Fruit fly (Drosophila melanogaster) whole organism, prepupa: ENCODE results near the gene thoc7.

ENCODE experiments used
- CG10669 ChIP-seq: fragments of 200-800 bp; sonication (Bioruptor generic); optimal IDR thresholded peaks from 3 replicates; lab custom pipeline; 2018; ENCODE audit warnings: missing biosample characterization, mild to moderate bottlenecking, missing genetic modification characterization, moderate library complexity
- CG11762 ChIP-seq: fragments of 200-800 bp; sonication (Bioruptor generic); optimal IDR thresholded peaks from 3 replicates; lab custom pipeline; 2016; ENCODE audit warnings: missing biosample characterization, missing genetic modification characterization; ENCODE audit not compliant: insufficient read depth
- CG11902 ChIP-seq: fragments of 200-800 bp; sonication (Bioruptor generic); optimal IDR thresholded peaks from 3 replicates; lab custom pipeline; 2016; ENCODE audit warnings: missing biosample characterization, missing genetic modification characterization
- CG15336 ChIP-seq: fragments of 200-800 bp; sonication (Bioruptor generic); IDR thresholded peaks from 2 replicates; pipeline ENCODE4 v1.3.6; 2022; ENCODE audit warnings: missing biosample characterization, missing genetic modification characterization
- CG1621 ChIP-seq: fragments of 200-800 bp; sonication (Bioruptor generic); optimal IDR thresholded peaks from 3 replicates; lab custom pipeline; 2018; ENCODE audit warnings: missing biosample characterization, mild to moderate bottlenecking, missing genetic modification characterization
- CG16779 ChIP-seq: fragments of 200-800 bp; sonication (Bioruptor generic); optimal IDR thresholded peaks from 3 replicates; lab custom pipeline; 2017; ENCODE audit warnings: missing biosample characterization, mild to moderate bottlenecking, missing genetic modification characterization
- CG31627 ChIP-seq: fragments of 200-800 bp; sonication (Bioruptor generic); optimal IDR thresholded peaks from 3 replicates; lab custom pipeline; 2016; ENCODE audit warnings: missing biosample characterization, missing genetic modification characterization
- CG3919 ChIP-seq: fragments of 200-800 bp; sonication (Bioruptor generic); optimal IDR thresholded peaks from 3 replicates; lab custom pipeline; 2016; ENCODE audit warnings: missing biosample characterization, missing genetic modification characterization
- CG4318 ChIP-seq: fragments of 200-800 bp; sonication (Bioruptor generic); optimal IDR thresholded peaks from 3 replicates; lab custom pipeline; 2017; ENCODE audit warnings: missing biosample characterization, mild to moderate bottlenecking, missing genetic modification characterization
- CG6163 ChIP-seq: fragments of 200-800 bp; sonication (Bioruptor generic); IDR thresholded peaks from 3 replicates; pipeline ENCODE4 v1.3.6; 2022; ENCODE audit warnings: missing biosample characterization, missing genetic modification characterization
- CG6276 ChIP-seq: fragments of 200-800 bp; sonication (Bioruptor generic); optimal IDR thresholded peaks from 2 replicates; lab custom pipeline; 2017; ENCODE audit warnings: missing biosample characterization, mild to moderate bottlenecking, missing genetic modification characterization
- CG6792 ChIP-seq: fragments of 200-800 bp; sonication (Bioruptor generic); optimal IDR thresholded peaks from 3 replicates; lab custom pipeline; 2016; ENCODE audit warnings: missing biosample characterization, missing genetic modification characterization
- CG6808 ChIP-seq: fragments of 200-800 bp; sonication (Bioruptor generic); optimal IDR thresholded peaks from 3 replicates; lab custom pipeline; 2017; ENCODE audit warnings: missing biosample characterization, missing genetic modification characterization, mild to moderate bottlenecking, moderate library complexity, missing genetic modification reagents
- CG6854 ChIP-seq: fragments of 200-800 bp; sonication (Bioruptor generic); optimal IDR thresholded peaks from 2 replicates; lab custom pipeline; 2017; ENCODE audit warnings: missing biosample characterization, mild to moderate bottlenecking, missing genetic modification characterization
- CG7368 ChIP-seq: fragments of 200-800 bp; sonication (Bioruptor generic); optimal IDR thresholded peaks from 3 replicates; lab custom pipeline; 2016; ENCODE audit warnings: missing biosample characterization, missing genetic modification characterization
- CG8119 ChIP-seq: fragments of 200-800 bp; sonication (Bioruptor generic); IDR thresholded peaks from 3 replicates; pipeline ENCODE4 v1.3.6; 2022; ENCODE audit warnings: missing biosample characterization, missing genetic modification characterization
- CG8319 ChIP-seq: fragments of 200-800 bp; sonication (Bioruptor generic); optimal IDR thresholded peaks from 3 replicates; lab custom pipeline; 2016; ENCODE audit warnings: missing biosample characterization, missing genetic modification characterization
- CG8632 ChIP-seq: fragments of 200-800 bp; sonication (Bioruptor generic); optimal IDR thresholded peaks from 3 replicates; lab custom pipeline; 2016; ENCODE audit warnings: missing biosample characterization, missing genetic modification characterization
- CG9139 ChIP-seq: fragments of 200-800 bp; sonication (Bioruptor generic); optimal IDR thresholded peaks from 3 replicates; lab custom pipeline; 2017; ENCODE audit warnings: missing biosample characterization, mild to moderate bottlenecking, missing genetic modification characterization
- Eip75B ChIP-seq: fragments of 200-800 bp; sonication (Bioruptor generic); optimal IDR thresholded peaks from 3 replicates; lab custom pipeline; 2016; ENCODE audit warnings: missing biosample characterization, missing genetic modification characterization
- Eip78C ChIP-seq: fragments of 200-800 bp; sonication (Bioruptor generic); peaks from one replicate; lab custom pipeline; 2016; ENCODE audit warnings: missing biosample characterization, missing genetic modification characterization
- Eip93F ChIP-seq: fragments of 200-800 bp; sonication (Bioruptor generic); optimal IDR thresholded peaks from 2 replicates; lab custom pipeline; 2016; ENCODE audit warnings: missing biosample characterization, mild to moderate bottlenecking, missing genetic modification characterization
- Gug ChIP-seq: fragments of 200-800 bp; sonication (Bioruptor generic); IDR thresholded peaks from 2 replicates; pipeline ENCODE4 v1.3.6; 2022; ENCODE audit warnings: missing biosample characterization, missing genetic modification characterization
- Hr38 ChIP-seq: sonication (Bioruptor generic); optimal IDR thresholded peaks from 2 replicates; lab custom pipeline; 2016; ENCODE audit warnings: missing biosample characterization, missing genetic modification characterization
- Hr39 ChIP-seq: fragments of 200-800 bp; sonication (Bioruptor generic); optimal IDR thresholded peaks from 2 replicates; lab custom pipeline; 2016; ENCODE audit warnings: missing biosample characterization, missing genetic modification characterization
- Lpt ChIP-seq: fragments of 200-800 bp; sonication (Bioruptor generic); optimal IDR thresholded peaks from 3 replicates; lab custom pipeline; 2016; ENCODE audit warnings: missing biosample characterization, missing genetic modification characterization
- Met ChIP-seq: fragments of 200-800 bp; sonication (Bioruptor generic); optimal IDR thresholded peaks from 3 replicates; lab custom pipeline; 2016; ENCODE audit warnings: missing biosample characterization, missing genetic modification characterization
- Smox ChIP-seq: fragments of 200-800 bp; sonication (Bioruptor generic); optimal IDR thresholded peaks from 3 replicates; lab custom pipeline; 2016; ENCODE audit warnings: missing biosample characterization, missing genetic modification characterization
- Sox102F ChIP-seq: fragments of 200-800 bp; sonication (Bioruptor generic); optimal IDR thresholded peaks from 2 replicates; lab custom pipeline; 2016; ENCODE audit warnings: missing biosample characterization, mild to moderate bottlenecking, missing genetic modification characterization
- Sox14 ChIP-seq: fragments of 200-800 bp; sonication (Bioruptor generic); optimal IDR thresholded peaks from 3 replicates; lab custom pipeline; 2016; ENCODE audit warnings: missing biosample characterization, missing genetic modification characterization
- Sox15 ChIP-seq: fragments of 200-800 bp; sonication (Bioruptor generic); optimal IDR thresholded peaks from 3 replicates; lab custom pipeline; 2016; ENCODE audit warnings: missing biosample characterization, missing genetic modification characterization
- achi ChIP-seq: fragments of 200-800 bp; sonication (Bioruptor generic); optimal IDR thresholded peaks from 3 replicates; lab custom pipeline; 2016; ENCODE audit warnings: missing biosample characterization, missing genetic modification characterization
- acj6 ChIP-seq: fragments of 200-800 bp; sonication (Bioruptor generic); optimal IDR thresholded peaks from 3 replicates; lab custom pipeline; 2016; ENCODE audit warnings: missing biosample characterization, missing genetic modification characterization
- cyc ChIP-seq: fragments of 200-800 bp; sonication (Bioruptor generic); optimal IDR thresholded peaks from 3 replicates; lab custom pipeline; 2016; ENCODE audit warnings: missing biosample characterization, missing genetic modification characterization
- dac ChIP-seq: fragments of 200-800 bp; sonication (Bioruptor generic); optimal IDR thresholded peaks from 2 replicates; lab custom pipeline; 2017; ENCODE audit warnings: missing biosample characterization, mild to moderate bottlenecking, missing genetic modification characterization
- dsx ChIP-seq: fragments of 200-800 bp; optimal IDR thresholded peaks from 3 replicates; lab custom pipeline; 2019; ENCODE audit warnings: missing biosample characterization, mild to moderate bottlenecking, missing genetic modification characterization, moderate library complexity; ENCODE audit not compliant: poor library complexity, severe bottlenecking
- eg ChIP-seq: fragments of 200-800 bp; sonication (Bioruptor generic); IDR thresholded peaks from 3 replicates; pipeline ENCODE4 v1.3.6; 2022; ENCODE audit warnings: missing biosample characterization, missing genetic modification characterization
- esn ChIP-seq: fragments of 200-800 bp; sonication (Bioruptor generic); optimal IDR thresholded peaks from 2 replicates; lab custom pipeline; 2016; ENCODE audit warnings: missing biosample characterization, mild to moderate bottlenecking, missing genetic modification characterization, moderate library complexity
- fd59A ChIP-seq: fragments of 200-800 bp; sonication (Bioruptor generic); optimal IDR thresholded peaks from 2 replicates; lab custom pipeline; 2017; ENCODE audit warnings: missing biosample characterization, mild to moderate bottlenecking, missing genetic modification characterization, missing genetic modification reagents
- fkh ChIP-seq: fragments of 200-800 bp; sonication (Bioruptor generic); optimal IDR thresholded peaks from 3 replicates; lab custom pipeline; 2017; ENCODE audit warnings: missing biosample characterization, mild to moderate bottlenecking, missing genetic modification characterization, moderate library complexity
- lz ChIP-seq: fragments of 200-800 bp; sonication (Bioruptor generic); optimal IDR thresholded peaks from 3 replicates; lab custom pipeline; 2016; ENCODE audit warnings: missing biosample characterization, missing genetic modification characterization
- net ChIP-seq: fragments of 200-800 bp; sonication (Bioruptor generic); optimal IDR thresholded peaks from 3 replicates; lab custom pipeline; 2016; ENCODE audit warnings: missing biosample characterization, missing genetic modification characterization
- pdm3 ChIP-seq: fragments of 200-800 bp; sonication (Bioruptor generic); optimal IDR thresholded peaks from 3 replicates; lab custom pipeline; 2016; ENCODE audit warnings: missing biosample characterization, missing genetic modification characterization
- salr ChIP-seq, 2 experiments: fragments of 200-800 bp; sonication (Bioruptor generic); optimal IDR thresholded peaks; 3 replicates each; lab custom pipeline; 2016 to 2018; ENCODE audit warnings: missing biosample characterization in 2 of 2, missing genetic modification characterization in 2 of 2, mild to moderate bottlenecking in 1 of 2
- spab ChIP-seq: fragments of 200-800 bp; sonication (Bioruptor generic); optimal IDR thresholded peaks from 2 replicates; lab custom pipeline; 2017; ENCODE audit warnings: missing biosample characterization, mild to moderate bottlenecking, missing genetic modification characterization, missing genetic modification reagents
- topi ChIP-seq: fragments of 200-800 bp; sonication (Bioruptor generic); optimal IDR thresholded peaks from 3 replicates; lab custom pipeline; 2016; ENCODE audit warnings: missing biosample characterization, missing genetic modification characterization
- vri ChIP-seq: fragments of 200-800 bp; sonication (Bioruptor generic); optimal IDR thresholded peaks from 3 replicates; lab custom pipeline; 2016; ENCODE audit warnings: missing biosample characterization, mild to moderate bottlenecking, missing genetic modification characterization

Gene thoc7

dm6 chr3L:166789-167132, 45.7 kb downstream of the thoc7 start (continued):
- no peak for TF ChIP-seq salr (GFP tag; optimal IDR thresholded peaks at IDR 0.05; lab: Kevin White, UChicago)
- TF ChIP-seq Sox14 (GFP tag; lab: Kevin White, UChicago), result no peak
- TF ChIP-seq Hr38 (GFP tag; lab: Kevin White, UChicago), result no peak
- TF ChIP-seq dsx, result no peak
- TF ChIP-seq Eip93F (GFP tag; lab: Kevin White, UChicago), result no peak
- no peak for TF ChIP-seq Sox102F (GFP tag; lab: Kevin White, UChicago)
- TF ChIP-seq dac (GFP tag; lab: Kevin White, UChicago), result no peak
- TF ChIP-seq CG3919 (GFP tag; lab: Kevin White, UChicago), result peak; percentile 2
- TF ChIP-seq CG11762 (GFP tag; lab: Kevin White, UChicago), result no peak

dm6 chr3L:165981-166788, 46.3 kb downstream of the thoc7 start:
- TF ChIP-seq topi (GFP tag; lab: Kevin White, UChicago) (peak; percentile 50), CG9139 (no peak), CG16779 (tag; lab: Kevin White, UChicago) (no peak), CG6808 (peak; percentile 32), CG3919 (GFP tag; lab: Kevin White, UChicago) (peak; percentile 65), CG6854 (GFP tag; lab: Kevin White, UChicago) (peak; percentile 36), CG8632 (GFP tag; lab: Kevin White, UChicago) (no peak), CG7368 (peak; percentile 46), CG1621 (tag; lab: Kevin White, UChicago) (peak; percentile 3), spab (no peak), fd59A (peak; percentile 26), esn (GFP tag; lab: Kevin White, UChicago) (peak; percentile 65), vri (peak; percentile 36), Eip78C (peak; percentile 91), achi (peak; percentile 34), Eip93F (GFP tag; lab: Kevin White, UChicago) (no peak), lz (peak; percentile 54), dsx (peak; percentile 45), Smox (GFP tag; lab: Kevin White, UChicago) (peak; percentile 26), CG6792 (GFP tag; lab: Kevin White, UChicago) (peak; percentile 59), Sox15 (GFP tag; lab: Kevin White, UChicago) (peak; percentile 9), eg (GFP tag; lab: Robert Waterston, UW) (0 out of 3 replicates have a peak, but pooled peaks have one; percentile 25), Lpt (GFP tag; lab: Kevin White, UChicago) (peak; percentile 60), salr (GFP tag; optimal IDR thresholded peaks at IDR 0.05; lab: Kevin White, UChicago) (peak in 1 of 2 experiments; percentile 23), fkh (GFP tag; lab: Kevin White, UChicago) (peak; percentile 64), pdm3 (no peak), acj6 (GFP tag; lab: Kevin White, UChicago) (peak; percentile 29), dac (GFP tag; lab: Kevin White, UChicago) (peak; percentile 0), CG8319 (no peak), Hr39 (peak; percentile 30), CG11762 (GFP tag; lab: Kevin White, UChicago) (no peak), Eip75B (GFP tag; lab: Kevin White, UChicago) (peak; percentile 63), CG6276 (peak; percentile 62), Met (peak; percentile 54), cyc (GFP tag; lab: Kevin White, UChicago) (peak; percentile 46), Sox14 (GFP tag; lab: Kevin White, UChicago) (peak; percentile 48), CG10669 (GFP tag; lab: Kevin White, UChicago) (peak; percentile 34), net (GFP tag; lab: Kevin White, UChicago) (peak; percentile 45), CG15336 (GFP tag; lab: Robert Waterston, UW) (peak; percentile 55), CG4318 (GFP tag; lab: Kevin White, UChicago) (no peak), CG8119 (GFP tag; lab: Robert Waterston, UW) (peak; percentile 54; the same call in 1 of the 3 replicates), CG6163 (peak; percentile 67), CG11902 (peak; percentile 24), CG31627 (peak; percentile 35), Gug (GFP tag; lab: Robert Waterston, UW) (0 out of 2 replicates have a peak, but pooled peaks have one; percentile 8)
